Fruit fly (Drosophila melanogaster) whole organism, embryonic: ENCODE measurements around the gene orion.

ENCODE experiments used
- Ada2b ChIP-seq: fragments of 200-800 bp; sonication (Bioruptor generic); IDR thresholded peaks from 2 replicates; pipeline ENCODE4 v1.3.6; 2022; ENCODE audit warnings: missing biosample characterization, missing genetic modification characterization
- CG10274 ChIP-seq: fragments of 200-800 bp; sonication (Bioruptor generic); optimal IDR thresholded peaks from 3 replicates; lab custom pipeline; 2017; ENCODE audit warnings: missing biosample characterization, mild to moderate bottlenecking, missing genetic modification characterization
- CG10654 ChIP-seq: fragments of 200-800 bp; sonication (Bioruptor generic); optimal IDR thresholded peaks from 2 replicates; lab custom pipeline; 2016; ENCODE audit warnings: missing biosample characterization, missing genetic modification characterization
- CG11504 ChIP-seq: fragments of 200-800 bp; sonication (Bioruptor generic); optimal IDR thresholded peaks from 3 replicates; lab custom pipeline; 2019; ENCODE audit warnings: missing biosample characterization, mild to moderate bottlenecking, missing genetic modification characterization, moderate library complexity
- CG12659 ChIP-seq: fragments of 200-800 bp; sonication (Bioruptor generic); optimal IDR thresholded peaks from 3 replicates; lab custom pipeline; 2017; ENCODE audit warnings: mild to moderate bottlenecking, missing biosample characterization, missing genetic modification reagents, missing genetic modification characterization
- CG12769 ChIP-seq: fragments of 200-800 bp; sonication (Bioruptor generic); optimal IDR thresholded peaks from 2 replicates; lab custom pipeline; 2019; ENCODE audit warnings: missing biosample characterization, mild to moderate bottlenecking, missing genetic modification characterization, moderate library complexity
- CG14014 ChIP-seq: fragments of 200-800 bp; sonication (Bioruptor generic); IDR thresholded peaks from 2 replicates; pipeline ENCODE4 v1.3.6; 2022; ENCODE audit warnings: missing biosample characterization, missing genetic modification characterization
- CG1792 ChIP-seq: fragments of 200-800 bp; sonication (Bioruptor generic); optimal IDR thresholded peaks from 2 replicates; lab custom pipeline; 2016; ENCODE audit warnings: missing biosample characterization, missing genetic modification characterization
- CG2712 ChIP-seq: fragments of 200-800 bp; optimal IDR thresholded peaks from 3 replicates; lab custom pipeline; 2019; ENCODE audit warnings: missing biosample characterization, mild to moderate bottlenecking, missing genetic modification characterization, moderate library complexity
- CG31365 ChIP-seq: fragments of 200-800 bp; sonication (Bioruptor generic); optimal IDR thresholded peaks from 2 replicates; lab custom pipeline; 2018; ENCODE audit warnings: missing biosample characterization, mild to moderate bottlenecking, missing genetic modification characterization
- CG31388 ChIP-seq: fragments of 200-800 bp; sonication (Bioruptor generic); optimal IDR thresholded peaks from 2 replicates; lab custom pipeline; 2016; ENCODE audit warnings: missing biosample characterization, missing genetic modification characterization
- CG3163 ChIP-seq: fragments of 200-800 bp; sonication (Bioruptor generic); optimal IDR thresholded peaks from 3 replicates; lab custom pipeline; 2016; ENCODE audit warnings: missing biosample characterization, missing genetic modification characterization
- CG6683 ChIP-seq: fragments of 200-800 bp; sonication (Bioruptor generic); optimal IDR thresholded peaks from 2 replicates; lab custom pipeline; 2017; ENCODE audit warnings: missing biosample characterization, mild to moderate bottlenecking, missing genetic modification characterization, missing genetic modification reagents
- CG7372 ChIP-seq: fragments of 200-800 bp; sonication (Bioruptor generic); IDR thresholded peaks from 2 replicates; pipeline ENCODE4 v1.3.6; 2022; ENCODE audit warnings: missing biosample characterization, missing genetic modification characterization
- CG7556 ChIP-seq: fragments of 200-800 bp; sonication (Bioruptor generic); optimal IDR thresholded peaks from 2 replicates; lab custom pipeline; 2017; ENCODE audit warnings: missing biosample characterization, mild to moderate bottlenecking, missing genetic modification characterization
- CG7987 ChIP-seq: fragments of 200-800 bp; sonication (Bioruptor generic); optimal IDR thresholded peaks from 2 replicates; lab custom pipeline; 2018; ENCODE audit warnings: missing biosample characterization, mild to moderate bottlenecking, missing genetic modification characterization, moderate library complexity
- CG9817 ChIP-seq: fragments of 200-800 bp; sonication (Bioruptor generic); optimal IDR thresholded peaks from 2 replicates; lab custom pipeline; 2018; ENCODE audit warnings: missing biosample characterization, mild to moderate bottlenecking, missing genetic modification characterization, moderate library complexity
- CHES-1-like ChIP-seq: fragments of 200-800 bp; sonication (Bioruptor generic); optimal IDR thresholded peaks from 2 replicates; lab custom pipeline; 2016; ENCODE audit warnings: missing biosample characterization, missing genetic modification characterization
- Dbx ChIP-seq: fragments of 200-800 bp; sonication (Bioruptor generic); IDR thresholded peaks from 3 replicates; pipeline ENCODE4 v1.3.6; 2022; ENCODE audit warnings: missing biosample characterization, missing genetic modification characterization
- Eip74EF ChIP-seq, 2 experiments: fragments of 200-800 bp in 1 of 2; fragments of >200 bp in 1 of 2; sonication (Bioruptor generic) in 1 of 2; optimal IDR thresholded peaks; 2 replicates each; lab custom pipeline; 2017 to 2019; ENCODE audit warnings: missing biosample characterization in 2 of 2, missing genetic modification characterization in 2 of 2, mild to moderate bottlenecking in 1 of 2, moderate library complexity in 1 of 2
- Gsc ChIP-seq: fragments of 200-800 bp; sonication (Bioruptor generic); IDR thresholded peaks from 2 replicates; pipeline ENCODE4 v1.3.6; 2022; ENCODE audit warnings: missing biosample characterization, missing genetic modification characterization
- Gug ChIP-seq: fragments of 200-800 bp; sonication (Bioruptor generic); IDR thresholded peaks from 4 replicates; pipeline ENCODE4 v1.3.6; 2022; ENCODE audit warnings: missing biosample characterization, missing genetic modification characterization
- H2.0 ChIP-seq: fragments of 200-800 bp; sonication (Bioruptor generic); IDR thresholded peaks from 2 replicates; pipeline ENCODE4 v1.3.6; 2022; ENCODE audit warnings: missing biosample characterization, missing genetic modification characterization
- Hmx ChIP-seq: fragments of 200-800 bp; sonication (Bioruptor generic); optimal IDR thresholded peaks from 2 replicates; lab custom pipeline; 2016; ENCODE audit warnings: missing biosample characterization, missing genetic modification characterization
- MTF-1 ChIP-seq: fragments of 200-800 bp; sonication (Bioruptor generic); optimal IDR thresholded peaks from 2 replicates; lab custom pipeline; 2018; ENCODE audit warnings: missing biosample characterization, mild to moderate bottlenecking, missing genetic modification characterization, borderline replicate concordance
- PHDP ChIP-seq: fragments of 200-800 bp; sonication (Bioruptor generic); optimal IDR thresholded peaks from 3 replicates; lab custom pipeline; 2018; ENCODE audit warnings: missing biosample characterization, mild to moderate bottlenecking, missing genetic modification characterization, moderate library complexity
- Pdp1 ChIP-seq, 2 experiments: fragments of 200-800 bp; sonication (Bioruptor generic); optimal IDR thresholded peaks; 3 replicates each; lab custom pipeline; 2016; ENCODE audit warnings: missing biosample characterization in 2 of 2, missing genetic modification characterization in 2 of 2, mild to moderate bottlenecking in 1 of 2, moderate library complexity in 1 of 2
- Poxn ChIP-seq: fragments of 200-800 bp; sonication (Bioruptor generic); IDR thresholded peaks from 2 replicates; pipeline ENCODE4 v1.3.6; 2022; ENCODE audit warnings: missing biosample characterization, missing genetic modification characterization
- Rfx ChIP-seq: fragments of 200-800 bp; sonication (Bioruptor generic); IDR thresholded peaks from 2 replicates; pipeline ENCODE4 v1.3.6; 2022; ENCODE audit warnings: missing biosample characterization, missing genetic modification characterization
- Sin3A ChIP-seq: fragments of >200 bp; optimal IDR thresholded peaks from 2 replicates; lab custom pipeline; 2018
- Sox100B ChIP-seq: fragments of 200-800 bp; sonication (Bioruptor generic); optimal IDR thresholded peaks from 3 replicates; lab custom pipeline; 2018; ENCODE audit warnings: missing biosample characterization, mild to moderate bottlenecking, missing genetic modification characterization
- Xbp1 ChIP-seq: fragments of 200-800 bp; sonication (Bioruptor generic); optimal IDR thresholded peaks from 3 replicates; lab custom pipeline; 2016; ENCODE audit warnings: missing biosample characterization, mild to moderate bottlenecking, missing genetic modification characterization
- ab ChIP-seq: fragments of 200-800 bp; sonication (Bioruptor generic); optimal IDR thresholded peaks from 2 replicates; lab custom pipeline; 2016; ENCODE audit warnings: missing biosample characterization, missing genetic modification characterization
- bbx ChIP-seq: fragments of 200-800 bp; sonication (Bioruptor generic); IDR thresholded peaks from 2 replicates; pipeline ENCODE4 v1.3.6; 2022; ENCODE audit warnings: missing biosample characterization, missing genetic modification characterization; ENCODE audit not compliant: partially characterized antibody
- br ChIP-seq: fragments of >200 bp; optimal IDR thresholded peaks from 2 replicates; lab custom pipeline; 2017
- cad ChIP-seq: fragments of >200 bp; optimal IDR thresholded peaks from 2 replicates; lab custom pipeline; 2017; ENCODE audit warnings: missing biosample characterization, missing genetic modification characterization
- ci ChIP-seq: fragments of 200-800 bp; sonication (Bioruptor generic); IDR thresholded peaks from 3 replicates; pipeline ENCODE4 v1.3.6; 2022; ENCODE audit warnings: missing biosample characterization, missing genetic modification characterization
- dm ChIP-seq: fragments of 200-800 bp; sonication (Bioruptor generic); optimal IDR thresholded peaks from 3 replicates; lab custom pipeline; 2016; ENCODE audit warnings: missing biosample characterization, missing genetic modification characterization
- dysf ChIP-seq: fragments of 200-800 bp; sonication (Bioruptor generic); IDR thresholded peaks from 3 replicates; pipeline ENCODE4 v1.3.6; 2022; ENCODE audit warnings: missing biosample characterization, missing genetic modification characterization
- eve ChIP-seq, 2 experiments: fragments of >200 bp; optimal IDR thresholded peaks; 2 replicates each; lab custom pipeline; 2017; ENCODE audit warnings: missing biosample characterization in 2 of 2, missing genetic modification characterization in 2 of 2
- fd96Cb ChIP-seq: fragments of 200-800 bp; sonication (Bioruptor generic); optimal IDR thresholded peaks from 2 replicates; lab custom pipeline; 2018; ENCODE audit warnings: missing biosample characterization, mild to moderate bottlenecking, missing genetic modification characterization, moderate library complexity
- gcm ChIP-seq: fragments of 200-800 bp; sonication (Bioruptor generic); optimal IDR thresholded peaks from 2 replicates; lab custom pipeline; 2019; ENCODE audit warnings: missing biosample characterization, mild to moderate bottlenecking, missing genetic modification characterization, moderate library complexity
- hkb ChIP-seq, 2 experiments: fragments of 200-800 bp in 1 of 2; fragments of >200 bp in 1 of 2; sonication (Bioruptor generic) in 1 of 2; IDR thresholded peaks in 1 of 2; optimal IDR thresholded peaks in 1 of 2; 2 replicates each; pipeline versions ENCODE4 v1.3.6 to Lab custom; 2017 to 2022; ENCODE audit warnings: missing biosample characterization in 1 of 2, missing genetic modification characterization in 1 of 2
- jumu ChIP-seq: fragments of 200-800 bp; sonication (Bioruptor generic); optimal IDR thresholded peaks from 3 replicates; lab custom pipeline; 2016; ENCODE audit warnings: missing biosample characterization, missing genetic modification characterization
- peb ChIP-seq: fragments of 200-800 bp; sonication (Bioruptor generic); IDR thresholded peaks from 2 replicates; pipeline ENCODE4 v1.3.6; 2022; ENCODE audit warnings: missing biosample characterization, missing genetic modification characterization
- prd ChIP-seq, 3 experiments: fragments of >200 bp in 2 of 3; fragments of 200-800 bp in 1 of 3; sonication (Bioruptor generic) in 1 of 3; optimal IDR thresholded peaks in 2 of 3; IDR thresholded peaks in 1 of 3; 2 replicates in 2 of 3; 3 replicates in 1 of 3; pipeline versions ENCODE4 v1.3.6 to Lab custom; 2017 to 2022; ENCODE audit warnings: missing biosample characterization in 1 of 3, missing genetic modification characterization in 1 of 3
- sob ChIP-seq: fragments of 200-800 bp; sonication (Bioruptor generic); IDR thresholded peaks from 2 replicates; pipeline ENCODE4 v1.3.6; 2022; ENCODE audit warnings: missing biosample characterization, missing genetic modification characterization
- tio ChIP-seq: fragments of 200-800 bp; sonication (Bioruptor generic); optimal IDR thresholded peaks from 2 replicates; lab custom pipeline; 2017; ENCODE audit warnings: missing biosample characterization, missing genetic modification characterization, inconsistent platforms
- ttk ChIP-seq: fragments of 200-800 bp; sonication (Bioruptor generic); IDR thresholded peaks from 2 replicates; pipeline ENCODE4 v2.1.2; 2022; ENCODE audit warnings: missing biosample characterization, missing genetic modification characterization
- vfl ChIP-seq: fragments of 200-800 bp; sonication (Bioruptor generic); optimal IDR thresholded peaks from 2 replicates; lab custom pipeline; 2016; ENCODE audit warnings: missing biosample characterization, missing genetic modification characterization
- zf30C ChIP-seq: fragments of 200-800 bp; sonication (Bioruptor generic); optimal IDR thresholded peaks from 3 replicates; lab custom pipeline; 2018; ENCODE audit warnings: missing biosample characterization, mild to moderate bottlenecking, missing genetic modification characterization

The orion gene

DNA sequence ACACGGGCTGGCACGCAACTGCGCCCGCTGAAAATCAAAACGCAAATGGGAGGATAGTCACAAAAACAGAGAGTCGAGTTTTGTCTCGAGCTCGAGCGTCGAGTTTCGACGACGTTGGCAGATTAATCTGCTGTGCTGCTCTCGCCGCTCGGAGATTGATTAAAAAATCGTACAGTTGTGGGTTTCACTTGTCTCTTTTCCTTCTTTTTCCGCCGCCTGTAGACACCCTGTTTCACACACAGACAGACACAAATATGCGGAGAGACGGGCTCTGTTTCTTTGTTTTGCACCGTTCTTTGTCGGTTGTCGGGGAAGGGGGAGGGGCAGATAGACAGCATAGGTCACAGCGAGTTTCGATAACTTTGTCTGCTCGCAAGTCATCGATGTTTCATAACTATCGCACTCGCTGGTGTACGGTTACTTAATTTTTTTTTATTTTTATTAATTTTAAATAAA is at the start of gene orion (continued):
- peak; percentile 26 for TF ChIP-seq CG2712
- no peak for TF ChIP-seq CG1792 (GFP tag; lab: Kevin White, UChicago)
- TF ChIP-seq Dbx (GFP tag; lab: Robert Waterston, UW) = no peak
- peak; percentile 46 for TF ChIP-seq gcm (GFP tag; lab: Kevin White, UChicago)
- peak; percentile 17; the same call in 1 of the 2 replicates for TF ChIP-seq CG7372 (GFP tag; lab: Robert Waterston, UW)
- no peak for TF ChIP-seq peb (GFP tag; lab: Robert Waterston, UW)
- no peak for TF ChIP-seq MTF-1 (GFP tag; lab: Kevin White, UChicago)
- TF ChIP-seq vfl (GFP tag; lab: Kevin White, UChicago) = no peak
- no peak for TF ChIP-seq dm (GFP tag; lab: Kevin White, UChicago)
- TF ChIP-seq CG31388 (GFP tag; lab: Kevin White, UChicago) = no peak
- peak; percentile 8 for TF ChIP-seq Xbp1 (GFP tag; lab: Kevin White, UChicago)
- TF ChIP-seq CHES-1-like (GFP tag; lab: Kevin White, UChicago) = no peak
- no peak for TF ChIP-seq hkb (optimal IDR thresholded peaks at IDR 0.05; lab: Kevin White, UChicago)
- TF ChIP-seq hkb (GFP tag; IDR thresholded peaks at IDR 0.05; lab: Robert Waterston, UW) = peak; percentile 35; the same call in 1 of the 2 replicates
- TF ChIP-seq zf30C (GFP tag; lab: Kevin White, UChicago) = peak; percentile 9
- TF ChIP-seq CG12659 = peak; percentile 24
- TF ChIP-seq CG3163 (GFP tag; lab: Kevin White, UChicago) = peak; percentile 34
- TF ChIP-seq PHDP (tag; lab: Kevin White, UChicago) = no peak
- TF ChIP-seq fd96Cb (tag; lab: Kevin White, UChicago) = no peak
- TF ChIP-seq dysf (GFP tag; lab: Robert Waterston, UW) = no peak; the same call in 2 of the 3 replicates
- TF ChIP-seq eve (GFP tag; optimal IDR thresholded peaks at IDR 0.05; lab: Kevin White, UChicago) = no peak
- no peak for TF ChIP-seq Gug (GFP tag; lab: Robert Waterston, UW)
- TF ChIP-seq CG10274 (GFP tag; lab: Kevin White, UChicago) = no peak
- TF ChIP-seq ttk (GFP tag; lab: Robert Waterston, UW) = no peak
- TF ChIP-seq Gsc (GFP tag; lab: Robert Waterston, UW) = no peak
- TF ChIP-seq CG11504 (tag; lab: Kevin White, UChicago) = no peak
- no peak for TF ChIP-seq Sin3A (lab: Kevin White, UChicago)
- no peak for TF ChIP-seq CG10654 (GFP tag; lab: Kevin White, UChicago)
- TF ChIP-seq CG9817 (tag; lab: Kevin White, UChicago) = no peak
- TF ChIP-seq CG14014 = peak; percentile 22; the same call in 1 of the 2 replicates
- no peak for TF ChIP-seq CG12769
- peak; percentile 74; the same call in 1 of the 3 replicates for TF ChIP-seq ci
- TF ChIP-seq br (lab: Kevin White, UChicago) = no peak
- no peak for TF ChIP-seq jumu (GFP tag; lab: Kevin White, UChicago)
- peak; percentile 90 for TF ChIP-seq bbx
- peak; percentile 51 for TF ChIP-seq CG7987
- TF ChIP-seq Rfx (GFP tag; lab: Robert Waterston, UW) = peak; percentile 65
- no peak for TF ChIP-seq H2.0 (GFP tag; lab: Robert Waterston, UW)
- no peak for TF ChIP-seq cad
- TF ChIP-seq prd (optimal IDR thresholded peaks at IDR 0.05; lab: Kevin White, UChicago) = no peak
- peak; percentile 20; the same call in 1 of the 3 replicates for TF ChIP-seq prd (GFP tag; IDR thresholded peaks at IDR 0.05; lab: Robert Waterston, UW)
- TF ChIP-seq ab (GFP tag; lab: Kevin White, UChicago) = no peak
- no peak for TF ChIP-seq CG6683 (GFP tag; lab: Kevin White, UChicago)
- no peak for TF ChIP-seq Poxn (GFP tag; lab: Robert Waterston, UW)
- no peak for TF ChIP-seq Sox100B (GFP tag; lab: Kevin White, UChicago)
- TF ChIP-seq Pdp1 (GFP tag; optimal IDR thresholded peaks at IDR 0.05; lab: Kevin White, UChicago) = peak in 1 of 2 experiments; percentile 17
- 0 out of 2 replicates have a peak, but pooled peaks have one; percentile 20 for TF ChIP-seq Ada2b
- TF ChIP-seq CG31365 = no peak
- no peak for TF ChIP-seq CG7556 (GFP tag; lab: Kevin White, UChicago)
- TF ChIP-seq Eip74EF (GFP tag; optimal IDR thresholded peaks at IDR 0.05; lab: Kevin White, UChicago) = no peak
- peak; percentile 56 for TF ChIP-seq sob (GFP tag; lab: Robert Waterston, UW)
- TF ChIP-seq Hmx (GFP tag; lab: Kevin White, UChicago) = no peak
- TF ChIP-seq tio (GFP tag; lab: Kevin White, UChicago) = no peak
